Fruit fly (Drosophila melanogaster): Measurements from ENCODE around the gene kis.

dm6 chr2L:252174-252573, 1.6 kb upstream of the kis start, which contains the start of gene Rpp30:
- no peak for TF ChIP-seq psq (optimal IDR thresholded peaks at IDR 0.05)
- TF ChIP-seq h (optimal IDR thresholded peaks at IDR 0.05): no peak
- TF ChIP-seq ttk (optimal IDR thresholded peaks at IDR 0.05): no peak
- TF ChIP-seq Sin3A (optimal IDR thresholded peaks at IDR 0.05): no peak
